Fruit fly (Drosophila melanogaster) ovary, adult (tissue): Measurements from ENCODE around the gene CG32855.
A peak's percentile ranks its signal among the peaks of the same experiment; 100 is the strongest.

Experiments
- CG17801 ChIP-seq: fragments of 200-800 bp; optimal IDR thresholded peaks from 2 replicates; lab custom pipeline; 2019; ENCODE audit warnings: missing biosample characterization, mild to moderate bottlenecking, missing genetic modification characterization, moderate library complexity; ENCODE audit not compliant: partially characterized antibody

Gene CG32855

dm6 chr3R:16080942-16081589 lies at the start of gene CG32855:
TSS of gene CG32855 (minus strand) at chr3R:16080992.
- TF ChIP-seq CG17801 (GFP tag; lab: Kevin White, UChicago): no peak

- TF ChIP-seq CG17801 (GFP tag; lab: Kevin White, UChicago): no peak
These were observed 47.7 kb upstream of the CG32855 start for dm6 chr3R:16128471-16128870.

dm6 chr3R:16119441-16119840 lies 38.6 kb upstream of the CG32855 start:
- TF ChIP-seq CG17801 (GFP tag; lab: Kevin White, UChicago): no peak

- TF ChIP-seq CG17801 (GFP tag; lab: Kevin White, UChicago): no peak
These were observed 36.6 kb upstream of the CG32855 start for dm6 chr3R:16117359-16117758.

dm6 chr3R:16115861-16116260 lies 35.1 kb upstream of the CG32855 start, which contains the start of gene Sb:
TSS of gene Sb (plus strand) at chr3R:16116161.
- no peak for TF ChIP-seq CG17801 (GFP tag; lab: Kevin White, UChicago)

- TF ChIP-seq CG17801 (GFP tag; lab: Kevin White, UChicago): no peak
These were observed 32.3 kb upstream of the CG32855 start for dm6 chr3R:16113124-16113523.

- no peak for TF ChIP-seq CG17801 (GFP tag; lab: Kevin White, UChicago)
These were observed 25.2 kb upstream of the CG32855 start for dm6 chr3R:16105813-16106480.

dm6 chr3R:16099268-16100240 lies 18.8 kb upstream of the CG32855 start:
- peak; percentile 11 for TF ChIP-seq CG17801 (GFP tag; lab: Kevin White, UChicago)

dm6 chr3R:16098333-16099267 lies 17.8 kb upstream of the CG32855 start, which contains the start of the genes Mhcl and Akt:
TSS of gene Mhcl (minus strand) at chr3R:16098761.
TSS of gene Akt (plus strand) at chr3R:16099228.
- TF ChIP-seq CG17801 (GFP tag; lab: Kevin White, UChicago): no peak

dm6 chr3R:16097661-16098329 lies 17.0 kb upstream of the CG32855 start:
- TF ChIP-seq CG17801 (GFP tag; lab: Kevin White, UChicago): peak; percentile 98

- TF ChIP-seq CG17801 (GFP tag; lab: Kevin White, UChicago): no peak
These were observed 14.1 kb upstream of the CG32855 start for dm6 chr3R:16094918-16095317.

dm6 chr3R:16094011-16094729 lies 13.4 kb upstream of the CG32855 start:
- TF ChIP-seq CG17801 (GFP tag; lab: Kevin White, UChicago): peak; percentile 32
